Worm (Caenorhabditis elegans) whole organism, dauer: Measurements from ENCODE around the gene mpst-7.

ENCODE experiments used
- unc-62 ChIP-seq: sonication (generic microtip); optimal IDR thresholded peaks from 2 replicates; lab custom pipeline; 2017; ENCODE audit warnings: missing biosample characterization, missing genetic modification reagents, missing genetic modification characterization

The mpst-7 gene

ce11 chrV:12961085-12961560, at the start of gene mpst-7:
Gene mpst-7, minus strand, starts transcription at chrV:12961135.
- TF ChIP-seq unc-62 (GFP tag; lab: Kevin White, UChicago) = no peak

DNA sequence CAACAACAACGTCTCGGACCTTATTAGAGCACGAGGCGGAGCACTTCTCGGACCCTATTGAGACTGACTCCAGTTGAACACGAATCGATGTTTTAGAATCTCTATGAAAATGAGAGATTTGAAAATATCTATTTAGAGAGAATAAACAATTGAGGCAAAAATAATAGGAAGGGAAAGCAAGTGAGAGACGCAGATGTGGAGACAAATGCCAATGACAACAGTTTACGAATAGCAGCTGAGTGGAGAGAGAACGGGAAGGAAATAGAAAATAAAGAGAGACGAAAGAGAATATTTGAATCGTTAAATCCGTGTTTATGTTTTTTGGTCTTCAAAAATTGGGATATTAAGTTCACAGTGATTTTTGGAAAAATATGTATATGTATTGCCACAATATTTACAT, 48.9 kb upstream of the mpst-7 start:
- TF ChIP-seq unc-62 (GFP tag; lab: Kevin White, UChicago) = no peak

- no peak for TF ChIP-seq unc-62 (GFP tag; lab: Kevin White, UChicago)
Observed at ce11 chrV:13009271-13009670, 48.3 kb upstream of the mpst-7 start.

DNA sequence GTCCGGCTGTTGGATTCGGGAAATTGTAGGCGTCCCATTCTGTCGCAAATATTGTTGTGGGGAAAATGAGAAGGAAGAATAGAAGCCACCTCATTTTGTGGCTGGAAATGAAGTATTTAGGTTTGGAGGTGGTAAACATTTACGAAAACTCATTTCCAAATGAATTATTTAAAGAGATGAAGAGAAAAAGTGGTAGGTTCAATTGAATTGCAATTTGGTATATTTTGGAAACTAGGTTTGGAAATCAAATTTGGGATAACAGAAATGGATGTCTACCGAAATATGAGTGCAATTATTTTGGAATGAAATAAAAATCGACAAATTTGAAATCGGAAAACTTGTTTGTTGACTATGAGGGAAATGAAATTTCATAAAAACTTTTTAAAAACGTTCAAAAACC, 47.9 kb upstream of the mpst-7 start, which contains the start of gene F15B9.10:
Gene F15B9.10 (minus strand): TSS at position 101 of the 400 bp plus-strand sequence.
- TF ChIP-seq unc-62 (GFP tag; lab: Kevin White, UChicago) = no peak

ce11 chrV:13006754-13007153, 45.8 kb upstream of the mpst-7 start:
- TF ChIP-seq unc-62 (GFP tag; lab: Kevin White, UChicago) = no peak

DNA sequence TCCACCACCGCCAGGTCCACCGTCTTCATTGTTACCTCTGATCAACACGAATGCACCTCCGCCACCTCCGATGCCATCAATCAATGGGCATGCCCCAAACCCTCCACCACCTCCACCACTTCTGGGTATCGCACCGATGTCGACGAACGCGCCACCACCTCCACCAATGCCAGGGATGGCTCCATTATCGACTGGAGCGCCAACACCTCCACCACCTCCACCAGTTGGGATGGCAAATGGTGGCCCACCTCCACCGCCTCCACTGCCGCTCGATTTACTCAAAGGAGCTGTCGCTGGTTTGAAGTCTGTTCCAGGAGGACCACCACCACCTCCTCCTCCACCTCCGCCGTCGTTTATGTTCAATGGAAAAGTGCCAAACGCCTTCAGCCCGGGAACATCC, 43.4 kb upstream of the mpst-7 start:
- TF ChIP-seq unc-62 (GFP tag; lab: Kevin White, UChicago) = no peak

DNA sequence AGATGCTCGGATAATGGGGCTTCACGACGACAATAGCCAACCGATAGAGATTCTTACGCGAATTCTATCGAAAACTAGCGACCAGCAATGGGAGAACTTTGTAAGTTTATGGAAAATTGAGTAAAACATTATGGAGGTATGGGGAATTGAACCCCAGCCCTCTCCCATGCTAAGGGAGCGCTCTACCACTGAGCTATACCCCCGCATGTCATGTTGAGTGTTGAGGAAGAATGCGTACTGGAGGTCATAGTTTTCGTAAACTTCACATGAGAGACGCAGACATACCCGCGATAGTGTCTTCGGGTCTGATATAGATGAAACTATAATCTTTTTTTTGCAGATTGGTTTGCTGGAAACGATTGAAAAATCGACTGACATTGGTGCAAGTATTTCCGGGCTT, 42.4 kb upstream of the mpst-7 start:
- TF ChIP-seq unc-62 (GFP tag; lab: Kevin White, UChicago) = no peak

- TF ChIP-seq unc-62 (GFP tag; lab: Kevin White, UChicago) = no peak
Observed at ce11 chrV:13002070-13002469, 41.1 kb upstream of the mpst-7 start, which contains the start of gene inft-2. Gene inft-2, plus strand, starts transcription at chrV:13002317.

DNA sequence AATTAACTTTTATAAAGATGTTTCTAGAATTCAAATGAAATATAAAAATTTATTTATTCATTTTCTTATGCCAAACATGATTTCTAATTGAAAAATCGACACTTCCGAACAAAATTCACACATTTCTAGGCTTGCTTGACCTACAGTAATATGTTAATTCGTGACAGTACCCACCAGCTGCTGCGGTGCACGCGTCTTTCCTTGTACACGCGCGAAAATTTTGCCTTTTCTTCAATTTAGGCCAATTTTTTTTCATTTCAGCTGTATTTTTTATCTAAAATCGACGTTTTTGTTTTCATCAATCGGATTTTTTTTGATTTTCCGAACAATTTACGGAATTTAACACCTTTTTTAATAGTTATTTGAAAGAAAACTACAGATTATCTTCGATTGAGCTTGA, 39.1 kb upstream of the mpst-7 start:
- no peak for TF ChIP-seq unc-62 (GFP tag; lab: Kevin White, UChicago)

DNA sequence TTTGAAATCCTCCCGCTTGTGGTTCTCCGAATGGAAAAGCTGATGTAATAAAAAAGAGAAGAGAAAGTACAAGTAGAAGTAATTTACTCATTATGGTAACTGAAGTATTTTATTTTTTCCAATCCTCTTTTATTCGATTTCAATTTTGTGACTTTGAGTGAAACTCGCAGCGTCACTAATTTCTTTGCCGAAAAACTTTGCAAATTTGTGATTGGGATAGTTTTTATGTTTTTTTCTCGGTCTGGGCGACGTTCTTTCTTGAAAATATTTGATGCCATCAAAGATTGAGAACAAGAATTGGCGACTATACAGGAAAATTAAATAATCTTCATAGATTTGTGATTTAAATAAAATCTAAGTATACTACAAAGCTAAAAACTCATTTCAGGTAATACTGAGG, 38.6 kb upstream of the mpst-7 start, which contains the start of gene far-4:
Gene far-4 (minus strand): TSS at position 101 of the 400 bp plus-strand sequence.
- TF ChIP-seq unc-62 (GFP tag; lab: Kevin White, UChicago) = no peak

- no peak for TF ChIP-seq unc-62 (GFP tag; lab: Kevin White, UChicago)
Observed at ce11 chrV:12997422-12997821, 36.5 kb upstream of the mpst-7 start, which contains the start of gene far-3. Gene far-3, minus strand, starts transcription at chrV:12997522.

DNA sequence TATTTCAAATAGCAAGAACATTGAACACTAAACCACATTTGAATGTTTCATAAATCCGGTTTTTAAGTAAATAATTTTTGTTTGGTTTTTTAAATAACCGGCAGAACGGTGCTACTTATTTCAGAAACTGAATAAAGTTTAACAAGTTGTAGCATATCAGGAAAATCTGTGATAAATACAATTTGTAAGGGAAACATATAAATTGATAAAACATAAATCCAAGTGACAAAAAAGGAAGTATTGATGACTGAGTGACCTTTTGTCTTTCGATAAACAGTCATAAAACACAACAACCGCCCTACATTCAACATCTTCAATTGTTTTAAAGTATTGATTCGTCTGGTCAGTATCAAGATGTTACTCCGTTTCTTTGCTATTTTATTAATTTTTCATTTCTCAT, 34.3 kb upstream of the mpst-7 start, which contains the start of gene far-5:
Gene far-5 (plus strand): TSS at position 301 of the 400 bp plus-strand sequence.
- TF ChIP-seq unc-62 (GFP tag; lab: Kevin White, UChicago) = no peak

DNA sequence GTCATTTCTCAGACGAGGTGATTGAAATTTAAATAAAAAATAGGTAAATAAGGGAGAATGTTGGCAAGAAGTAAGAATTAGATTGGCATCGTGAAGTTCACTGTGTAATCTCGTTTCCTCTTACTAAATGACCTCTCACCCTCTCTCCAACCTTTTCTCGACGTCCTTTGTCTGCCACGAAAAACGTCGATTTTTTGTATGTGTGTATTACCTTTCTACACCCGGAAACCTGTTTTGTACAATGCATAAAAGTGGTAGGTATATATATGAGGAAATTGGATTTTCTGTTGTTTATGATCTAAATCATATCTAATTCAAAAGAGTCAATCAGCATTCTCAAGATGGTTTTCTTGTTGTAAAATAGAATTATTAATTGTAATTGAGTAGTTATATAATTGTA, 32.0 kb upstream of the mpst-7 start, which contains the start of the genes F15B9.11 and dsl-7:
Gene F15B9.11 (minus strand): TSS at position 5 of the 400 bp plus-strand sequence.
Gene dsl-7 (plus strand): TSS at position 260 of the 400 bp plus-strand sequence.
- no peak for TF ChIP-seq unc-62 (GFP tag; lab: Kevin White, UChicago)

DNA sequence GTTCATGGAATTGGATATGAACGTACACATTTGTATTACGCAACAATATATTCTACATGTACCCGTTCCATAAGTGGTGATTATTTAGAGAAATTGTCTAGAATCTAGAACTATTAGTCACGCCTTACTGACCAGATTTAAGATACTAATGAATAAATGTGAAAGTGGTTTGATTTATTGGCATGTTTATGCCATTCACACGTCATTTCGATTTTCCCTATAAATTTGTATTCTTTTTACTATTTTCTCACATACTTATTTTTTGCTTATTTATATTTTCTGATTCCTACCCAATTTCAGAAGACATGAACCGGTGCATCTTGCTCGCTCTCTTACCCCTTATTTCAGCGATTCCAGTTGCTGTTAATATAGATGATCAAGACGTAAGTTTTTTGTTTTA, 27.3 kb upstream of the mpst-7 start, which contains the start of gene F15B9.8:
Gene F15B9.8 (plus strand): TSS at position 301 of the 400 bp plus-strand sequence.
- no peak for TF ChIP-seq unc-62 (GFP tag; lab: Kevin White, UChicago)

ce11 chrV:12987061-12987460, 26.1 kb upstream of the mpst-7 start, which contains the start of gene shw-3:
Gene shw-3, minus strand, starts transcription at chrV:12987161.
- no peak for TF ChIP-seq unc-62 (GFP tag; lab: Kevin White, UChicago)

ce11 chrV:12974047-12974446, 13.1 kb upstream of the mpst-7 start:
- TF ChIP-seq unc-62 (GFP tag; lab: Kevin White, UChicago) = no peak

- no peak for TF ChIP-seq unc-62 (GFP tag; lab: Kevin White, UChicago)
Observed at ce11 chrV:12970575-12971160, 9.7 kb upstream of the mpst-7 start, which contains the start of gene pnn-1. Gene pnn-1, plus strand, starts transcription at chrV:12971110.
